Fruit fly (Drosophila melanogaster): ENCODE results near the gene Dsk.

The Dsk gene

dm6 chr3R:4186820-4187540 is 3.1 kb downstream of the Dsk start:
- no peak for TF ChIP-seq CG17801 (GFP tag; optimal IDR thresholded peaks at IDR 0.05; ENCODE audit: partially characterized antibody)

- no peak for TF ChIP-seq CG17801 (GFP tag; optimal IDR thresholded peaks at IDR 0.05; ENCODE audit: partially characterized antibody)
Observed at dm6 chr3R:4180543-4181214, 9.4 kb downstream of the Dsk start.

dm6 chr3R:4178750-4179485 is 11.1 kb downstream of the Dsk start:
- TF ChIP-seq CG17801 (GFP tag; optimal IDR thresholded peaks at IDR 0.05; ENCODE audit: partially characterized antibody): no peak

- no peak for TF ChIP-seq CG17801 (GFP tag; optimal IDR thresholded peaks at IDR 0.05; ENCODE audit: partially characterized antibody)
Observed at dm6 chr3R:4176728-4177127, 13.3 kb downstream of the Dsk start.

dm6 chr3R:4174975-4175374 is 15.1 kb downstream of the Dsk start:
- no peak for TF ChIP-seq CG17801 (GFP tag; optimal IDR thresholded peaks at IDR 0.05; ENCODE audit: partially characterized antibody)

dm6 chr3R:4174470-4174869 is 15.6 kb downstream of the Dsk start, which contains the start of gene CG12581:
Gene CG12581 (plus strand): TSS chr3R:4174632.
- no peak for TF ChIP-seq CG17801 (GFP tag; optimal IDR thresholded peaks at IDR 0.05; ENCODE audit: partially characterized antibody)

- no peak for TF ChIP-seq CG17801 (GFP tag; optimal IDR thresholded peaks at IDR 0.05; ENCODE audit: partially characterized antibody)
Observed at dm6 chr3R:4162135-4162534, 27.9 kb downstream of the Dsk start, which contains the start of gene CG40198. Gene CG40198 (minus strand): TSS chr3R:4162235.

Data from ovary, adult (tissue).